Worm (Caenorhabditis elegans) whole organism, young adult: ENCODE results near the gene str-208.

Experiments used
- C06A6.2 ChIP-seq: fragments of 200-800 bp; sonication (Bioruptor generic); conservative IDR thresholded peaks from 2 replicates; pipeline ENCODE4 v1.3.6; 2022; ENCODE audit warnings: missing genetic modification characterization, missing compliant biosample characterization
- F22D6.2 ChIP-seq: sonication (generic microtip); optimal IDR thresholded peaks from 2 replicates; lab custom pipeline; 2016; ENCODE audit warnings: mild to moderate bottlenecking, missing genetic modification characterization, missing compliant biosample characterization
- F33H1.4 ChIP-seq: fragments of 200-800 bp; sonication (Bioruptor generic); IDR thresholded peaks from 2 replicates; pipeline ENCODE4 v1.3.6; 2022; ENCODE audit warnings: missing genetic modification reagents, missing genetic modification characterization, missing compliant biosample characterization
- Y67H2A.10 ChIP-seq: fragments of 200-800 bp; sonication (Bioruptor generic); conservative IDR thresholded peaks from 2 replicates; pipeline ENCODE4 v1.3.6; 2022; ENCODE audit warnings: missing genetic modification reagents, missing genetic modification characterization, missing compliant biosample characterization
- ama-1 ChIP-seq, 3 experiments: fragments of 150-350 bp in 1 of 3; sonication (generic microtip) in 2 of 3; optimal IDR thresholded peaks; 2 replicates each; lab custom pipeline; 2014 to 2018; ENCODE audit warnings: missing biosample characterization in 2 of 3, missing genetic modification characterization in 2 of 3, missing genetic modification reagents in 2 of 3
- aptf-2 ChIP-seq: fragments of 200-800 bp; sonication (Bioruptor generic); conservative IDR thresholded peaks from 2 replicates; pipeline ENCODE4 v1.3.6; 2022; ENCODE audit warnings: missing genetic modification reagents, missing genetic modification characterization, missing compliant biosample characterization
- bed-1 ChIP-seq: fragments of 200-800 bp; sonication (Bioruptor generic); IDR thresholded peaks from 2 replicates; pipeline ENCODE4 v1.3.6; 2022; ENCODE audit warnings: missing genetic modification reagents, missing genetic modification characterization, missing compliant biosample characterization
- ets-4 ChIP-seq: fragments of 200-800 bp; sonication (Bioruptor generic); optimal IDR thresholded peaks from 2 replicates; lab custom pipeline; 2018; ENCODE audit warnings: mild to moderate bottlenecking, missing genetic modification characterization, missing compliant biosample characterization
- hsf-1 ChIP-seq: fragments of 200-800 bp; sonication (Bioruptor generic); IDR thresholded peaks from 2 replicates; pipeline ENCODE4 v1.3.6; 2022; ENCODE audit warnings: missing genetic modification reagents, missing genetic modification characterization, missing compliant biosample characterization
- lag-1 ChIP-seq: fragments of 200-800 bp; sonication (Bioruptor generic); IDR thresholded peaks from 2 replicates; pipeline ENCODE4 v1.3.6; 2022; ENCODE audit warnings: missing genetic modification reagents, missing genetic modification characterization, missing compliant biosample characterization
- rec-8 ChIP-seq, 2 experiments: sonication (generic microtip); optimal IDR thresholded peaks; 2 replicates each; lab custom pipeline; 2016; ENCODE audit warnings: mild to moderate bottlenecking in 2 of 2, missing genetic modification characterization in 2 of 2, missing genetic modification reagents in 2 of 2, missing genotype in 2 of 2, missing biosample characterization in 1 of 2, missing compliant biosample characterization in 1 of 2, moderate library complexity in 1 of 2
- snpc-3.4 ChIP-seq: sonication (generic microtip); optimal IDR thresholded peaks from 2 replicates; lab custom pipeline; 2017; ENCODE audit warnings: missing genetic modification characterization, mild to moderate bottlenecking, missing compliant biosample characterization, antibody characterized with exemption, moderate library complexity, missing genotype, missing genetic modification reagents
- unc-62 ChIP-seq: fragments of 150-350 bp; optimal IDR thresholded peaks from 2 replicates; lab custom pipeline; 2014; ENCODE audit warnings: missing biosample characterization, missing genetic modification reagents, missing genetic modification characterization

DNA sequence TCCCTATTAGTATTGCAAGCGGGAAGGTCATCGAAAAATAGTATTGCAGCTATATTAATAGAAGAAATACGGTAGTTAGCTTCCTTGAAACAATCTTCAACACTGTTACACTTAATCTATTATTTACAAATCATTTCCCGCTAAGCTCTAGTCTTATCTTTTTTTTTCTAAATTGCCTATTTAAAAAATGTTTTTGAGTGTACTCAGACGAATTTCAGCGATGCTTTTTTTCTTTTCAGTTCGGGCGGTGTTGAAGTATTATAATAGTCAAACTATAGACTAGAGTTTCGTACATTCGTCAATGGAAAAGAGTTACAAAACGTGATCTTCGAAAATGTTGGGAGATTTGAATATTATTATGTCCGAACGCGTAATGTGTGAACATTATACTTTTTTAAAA lies 42.8 kb upstream of the str-208 start:
- TF ChIP-seq F33H1.4 (GFP tag; lab: Robert Waterston, UW) (no peak), lag-1 (GFP tag; lab: Robert Waterston, UW) (no peak), ama-1 (optimal IDR thresholded peaks at IDR 0.05; lab: Kevin White, UChicago) (no peak), ama-1 (GFP tag; optimal IDR thresholded peaks at IDR 0.05; lab: Kevin White, UChicago) (no peak), unc-62 (GFP tag; lab: Kevin White, UChicago) (no peak), snpc-3.4 (no peak), F22D6.2 (tag; lab: Kevin White, UChicago) (no peak), rec-8 (tag; optimal IDR thresholded peaks at IDR 0.05; lab: Kevin White, UChicago) (no peak), C06A6.2 (no peak), aptf-2 (no peak), bed-1 (GFP tag; lab: Robert Waterston, UW) (no peak), hsf-1 (GFP tag; lab: Robert Waterston, UW) (no peak), Y67H2A.10 (no peak), ets-4 (GFP tag; lab: Kevin White, UChicago) (no peak)
